Worm (Caenorhabditis elegans) whole organism, L2 larva: ENCODE data around the gene tra-4.

Source experiments
- ZK546.5 ChIP-seq: sonication (generic microtip); optimal IDR thresholded peaks from 2 replicates; lab custom pipeline; 2017; ENCODE audit warnings: missing biosample characterization, missing genetic modification characterization
- aly-2 ChIP-seq: fragments of 150-350 bp; optimal IDR thresholded peaks from 2 replicates; lab custom pipeline; 2014; ENCODE audit warnings: missing biosample characterization, missing genetic modification characterization
- blmp-1 ChIP-seq: sonication (generic microtip); optimal IDR thresholded peaks from 2 replicates; lab custom pipeline; 2017; ENCODE audit warnings: missing genetic modification characterization, mild to moderate bottlenecking, missing compliant biosample characterization, antibody characterized with exemption, moderate library complexity; ENCODE audit not compliant: insufficient read depth
- dmd-4 ChIP-seq: sonication (generic microtip); optimal IDR thresholded peaks from 2 replicates; lab custom pipeline; 2017; ENCODE audit warnings: missing biosample characterization, missing genetic modification characterization
- lsy-2 ChIP-seq, 2 experiments: fragments of 150-350 bp in 1 of 2; sonication (generic microtip) in 1 of 2; optimal IDR thresholded peaks; 2 replicates each; lab custom pipeline; 2014 to 2017; ENCODE audit warnings: missing biosample characterization in 2 of 2, missing genetic modification characterization in 2 of 2
- nhr-23 ChIP-seq: fragments of 150-350 bp; optimal IDR thresholded peaks from 2 replicates; lab custom pipeline; 2014; ENCODE audit warnings: missing biosample characterization, missing genetic modification reagents, missing genetic modification characterization
- nhr-237 ChIP-seq: fragments of 150-350 bp; optimal IDR thresholded peaks from 2 replicates; lab custom pipeline; 2014; ENCODE audit warnings: missing biosample characterization, missing genetic modification characterization

DNA sequence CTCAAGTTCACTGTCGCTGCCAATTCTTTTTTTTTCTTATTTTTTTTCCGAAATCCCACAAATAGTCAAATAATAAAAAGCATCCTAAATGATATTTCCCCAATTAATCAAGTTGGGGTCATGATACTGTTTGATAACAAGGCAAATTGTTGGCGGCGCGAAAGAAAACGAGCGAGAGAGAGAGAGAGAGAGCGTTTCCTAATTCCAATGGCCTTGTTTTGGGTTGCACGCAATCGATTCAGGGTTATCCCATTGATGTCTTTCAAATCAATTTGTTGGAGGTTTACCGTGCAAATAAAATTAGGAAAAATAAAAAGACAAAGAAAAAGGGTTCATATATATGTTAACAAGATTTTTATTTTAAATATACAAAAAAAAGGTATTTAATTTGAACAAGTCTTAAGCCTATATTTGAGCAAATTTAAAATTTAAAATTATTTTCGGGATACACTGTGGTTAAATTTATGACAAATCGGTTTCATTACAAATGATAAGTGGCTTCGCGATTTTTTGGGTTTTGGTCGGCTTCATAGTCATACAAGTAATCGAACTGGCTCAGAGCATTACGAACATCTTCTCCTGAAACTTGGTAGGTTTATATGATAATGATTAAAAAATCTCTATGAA is 8.3 kb upstream of the tra-4 start:
- no peak for TF ChIP-seq ZK546.5 (tag; lab: Kevin White, UChicago)
- TF ChIP-seq lsy-2 (tag; optimal IDR thresholded peaks at IDR 0.05; lab: Kevin White, UChicago): peak in 1 of 2 experiments; percentile 18
- no peak for TF ChIP-seq aly-2 (tag; lab: Kevin White, UChicago)
- TF ChIP-seq nhr-237 (tag; lab: Kevin White, UChicago): no peak
- TF ChIP-seq blmp-1 (tag; lab: Kevin White, UChicago): no peak
- TF ChIP-seq dmd-4: no peak
- TF ChIP-seq nhr-23: no peak
